Worm (Caenorhabditis elegans): Measurements from ENCODE around the gene str-199.

ce11 chrV:17192238-17192637, 1.9 kb upstream of the str-199 start, which contains the start of gene srz-47:
- TF ChIP-seq nhr-11 (tag; optimal IDR thresholded peaks at IDR 0.05) (no peak), pha-4 (tag; optimal IDR thresholded peaks at IDR 0.05) (no peak), snpc-4 (tag; optimal IDR thresholded peaks at IDR 0.05) (no peak), elt-3 (tag; optimal IDR thresholded peaks at IDR 0.05) (no peak), nhr-237 (tag; optimal IDR thresholded peaks at IDR 0.05) (no peak), egl-27 (tag; optimal IDR thresholded peaks at IDR 0.05) (no peak), nhr-23 (tag; optimal IDR thresholded peaks at IDR 0.05) (no peak), unc-39 (tag; optimal IDR thresholded peaks at IDR 0.05) (no peak)

Data from whole organism, L3 larva.